Fruit fly (Drosophila melanogaster) whole organism, embryonic: Measurements from ENCODE around the gene Hexo2.
A peak's percentile ranks its signal among the peaks of the same experiment; 100 is the strongest.

Source experiments
- Ada2b ChIP-seq: fragments of 200-800 bp; sonication (Bioruptor generic); IDR thresholded peaks from 2 replicates; pipeline ENCODE4 v1.3.6; 2022; ENCODE audit warnings: missing biosample characterization, missing genetic modification characterization
- BtbVII ChIP-seq: fragments of 200-800 bp; sonication (Bioruptor generic); optimal IDR thresholded peaks from 3 replicates; lab custom pipeline; 2017; ENCODE audit warnings: missing biosample characterization, mild to moderate bottlenecking, missing genetic modification characterization
- CG10147 ChIP-seq: fragments of 200-800 bp; sonication (Bioruptor generic); optimal IDR thresholded peaks from 2 replicates; lab custom pipeline; 2019; ENCODE audit warnings: missing biosample characterization, mild to moderate bottlenecking, missing genetic modification characterization, moderate library complexity
- CG12299 ChIP-seq: fragments of 200-800 bp; sonication (Bioruptor generic); optimal IDR thresholded peaks from 2 replicates; lab custom pipeline; 2018; ENCODE audit warnings: missing biosample characterization, mild to moderate bottlenecking, missing genetic modification characterization
- CG14050 ChIP-seq: fragments of 200-800 bp; sonication (Bioruptor generic); IDR thresholded peaks from 3 replicates; pipeline ENCODE4 v1.3.6; 2022; ENCODE audit warnings: missing biosample characterization, missing genetic modification characterization
- CG1647 ChIP-seq: fragments of 200-800 bp; sonication (Bioruptor generic); optimal IDR thresholded peaks from 3 replicates; lab custom pipeline; 2016; ENCODE audit warnings: missing biosample characterization, missing genetic modification characterization
- CG17328 ChIP-seq: fragments of 200-800 bp; sonication (Bioruptor generic); IDR thresholded peaks from 2 replicates; pipeline ENCODE4 v1.3.6; 2022; ENCODE audit warnings: missing biosample characterization, missing genetic modification characterization
- CG17912 ChIP-seq: fragments of 200-800 bp; sonication (Bioruptor generic); optimal IDR thresholded peaks from 2 replicates; lab custom pipeline; 2018; ENCODE audit warnings: missing biosample characterization, mild to moderate bottlenecking, missing genetic modification characterization
- CG2199 ChIP-seq: fragments of 200-800 bp; sonication (Bioruptor generic); IDR thresholded peaks from 3 replicates; pipeline ENCODE4 v1.3.6; 2022; ENCODE audit warnings: missing biosample characterization, missing genetic modification characterization
- CG2712 ChIP-seq: fragments of 200-800 bp; optimal IDR thresholded peaks from 3 replicates; lab custom pipeline; 2019; ENCODE audit warnings: missing biosample characterization, mild to moderate bottlenecking, missing genetic modification characterization, moderate library complexity
- CG3163 ChIP-seq: fragments of 200-800 bp; sonication (Bioruptor generic); optimal IDR thresholded peaks from 3 replicates; lab custom pipeline; 2016; ENCODE audit warnings: missing biosample characterization, missing genetic modification characterization
- CG3281 ChIP-seq: fragments of 200-800 bp; sonication (Bioruptor generic); optimal IDR thresholded peaks from 3 replicates; lab custom pipeline; 2017; ENCODE audit warnings: missing biosample characterization, mild to moderate bottlenecking, missing genetic modification characterization
- CG3995 ChIP-seq: fragments of 200-800 bp; sonication (Bioruptor generic); optimal IDR thresholded peaks from 3 replicates; lab custom pipeline; 2016; ENCODE audit warnings: missing biosample characterization, missing genetic modification characterization
- CG4707 ChIP-seq: fragments of 200-800 bp; sonication (Bioruptor generic); optimal IDR thresholded peaks from 2 replicates; lab custom pipeline; 2018; ENCODE audit warnings: missing biosample characterization, mild to moderate bottlenecking, missing genetic modification characterization, moderate library complexity
- CG7357 ChIP-seq: fragments of 200-800 bp; sonication (Bioruptor generic); IDR thresholded peaks from 3 replicates; pipeline ENCODE4 v1.3.6; 2022; ENCODE audit warnings: missing biosample characterization, missing genetic modification characterization
- CG8281 ChIP-seq: fragments of 200-800 bp; sonication (Bioruptor generic); optimal IDR thresholded peaks from 2 replicates; lab custom pipeline; 2018; ENCODE audit warnings: missing biosample characterization, mild to moderate bottlenecking, missing genetic modification characterization, moderate library complexity
- CG8290 ChIP-seq, 3 experiments: fragments of 200-800 bp; sonication (Bioruptor generic); optimal IDR thresholded peaks; 2 replicates each; lab custom pipeline; 2016 to 2019; ENCODE audit warnings: missing biosample characterization in 3 of 3, missing genetic modification characterization in 3 of 3, mild to moderate bottlenecking in 2 of 3, moderate library complexity in 1 of 3
- CG8478 ChIP-seq: fragments of >200 bp; optimal IDR thresholded peaks from 2 replicates; lab custom pipeline; 2018
- CG8765 ChIP-seq: fragments of 200-800 bp; sonication (Bioruptor generic); IDR thresholded peaks from 2 replicates; pipeline ENCODE4 v1.3.6; 2022; ENCODE audit warnings: missing biosample characterization, missing genetic modification characterization
- CG9609 ChIP-seq: fragments of 200-800 bp; sonication (Bioruptor generic); optimal IDR thresholded peaks from 3 replicates; lab custom pipeline; 2016; ENCODE audit warnings: missing biosample characterization, missing genetic modification characterization
- CG9727 ChIP-seq: fragments of 200-800 bp; sonication (Bioruptor generic); optimal IDR thresholded peaks from 3 replicates; lab custom pipeline; 2017; ENCODE audit warnings: missing biosample characterization, mild to moderate bottlenecking, missing genetic modification characterization
- CHES-1-like ChIP-seq: fragments of 200-800 bp; sonication (Bioruptor generic); optimal IDR thresholded peaks from 2 replicates; lab custom pipeline; 2016; ENCODE audit warnings: missing biosample characterization, missing genetic modification characterization
- CTCF ChIP-seq: fragments of 200-800 bp; sonication (Bioruptor generic); optimal IDR thresholded peaks from 2 replicates; lab custom pipeline; 2017; ENCODE audit warnings: missing biosample characterization, mild to moderate bottlenecking, missing genetic modification characterization, moderate library complexity
- D19A ChIP-seq: fragments of 200-800 bp; optimal IDR thresholded peaks from 3 replicates; lab custom pipeline; 2019; ENCODE audit warnings: missing biosample characterization, mild to moderate bottlenecking, missing genetic modification characterization, moderate library complexity
- D19B ChIP-seq: fragments of 200-800 bp; sonication (Bioruptor generic); optimal IDR thresholded peaks from 2 replicates; lab custom pipeline; 2017; ENCODE audit warnings: missing biosample characterization, mild to moderate bottlenecking, missing genetic modification characterization
- Elba2 ChIP-seq: fragments of 200-800 bp; sonication (Bioruptor generic); optimal IDR thresholded peaks from 3 replicates; lab custom pipeline; 2016; ENCODE audit warnings: missing biosample characterization, missing genetic modification characterization
- Nf-YB ChIP-seq: fragments of 200-800 bp; sonication (Bioruptor generic); optimal IDR thresholded peaks from 3 replicates; lab custom pipeline; 2019; ENCODE audit warnings: missing biosample characterization, mild to moderate bottlenecking, missing genetic modification characterization, moderate library complexity
- Optix ChIP-seq: fragments of 200-800 bp; sonication (Bioruptor generic); IDR thresholded peaks from 3 replicates; pipeline ENCODE4 v1.3.6; 2022; ENCODE audit warnings: missing biosample characterization, missing genetic modification characterization
- Scr ChIP-seq: fragments of 200-800 bp; sonication (Bioruptor generic); IDR thresholded peaks from 2 replicates; pipeline ENCODE4 v1.3.6; 2022; ENCODE audit warnings: missing biosample characterization, missing genetic modification characterization; ENCODE audit not compliant: partially characterized antibody
- Side ChIP-seq: fragments of 200-800 bp; sonication (Bioruptor generic); optimal IDR thresholded peaks from 2 replicates; lab custom pipeline; 2016; ENCODE audit warnings: missing biosample characterization, missing genetic modification characterization
- chif ChIP-seq, 2 experiments: fragments of 200-800 bp; sonication (Bioruptor generic); optimal IDR thresholded peaks; 3 replicates each; lab custom pipeline; 2016; ENCODE audit warnings: missing biosample characterization in 2 of 2, missing genetic modification characterization in 2 of 2
- crc ChIP-seq: fragments of 200-800 bp; sonication (Bioruptor generic); optimal IDR thresholded peaks from 2 replicates; lab custom pipeline; 2016; ENCODE audit warnings: missing biosample characterization, missing genetic modification characterization
- cwo ChIP-seq: fragments of 200-800 bp; sonication (Bioruptor generic); optimal IDR thresholded peaks from 3 replicates; lab custom pipeline; 2017; ENCODE audit warnings: missing biosample characterization, missing genetic modification characterization, mild to moderate bottlenecking, moderate library complexity, missing genetic modification reagents
- danr ChIP-seq: fragments of 200-800 bp; sonication (Bioruptor generic); IDR thresholded peaks from 2 replicates; pipeline ENCODE4 v1.3.6; 2022; ENCODE audit warnings: missing biosample characterization, missing genetic modification characterization
- dati ChIP-seq: fragments of 200-800 bp; sonication (Bioruptor generic); IDR thresholded peaks from 2 replicates; pipeline ENCODE4 v1.3.6; 2022; ENCODE audit warnings: missing biosample characterization, missing genetic modification characterization
- dysf ChIP-seq: fragments of 200-800 bp; sonication (Bioruptor generic); IDR thresholded peaks from 3 replicates; pipeline ENCODE4 v1.3.6; 2022; ENCODE audit warnings: missing biosample characterization, missing genetic modification characterization
- emc ChIP-seq: fragments of 200-800 bp; sonication (Bioruptor generic); optimal IDR thresholded peaks from 2 replicates; lab custom pipeline; 2016; ENCODE audit warnings: missing biosample characterization, missing genetic modification characterization
- en ChIP-seq: fragments of 200-800 bp; sonication (Bioruptor generic); optimal IDR thresholded peaks from 2 replicates; lab custom pipeline; 2016; ENCODE audit warnings: missing biosample characterization, missing genetic modification characterization
- fru ChIP-seq: fragments of >200 bp; optimal IDR thresholded peaks from 2 replicates; lab custom pipeline; 2017
- lola ChIP-seq, 3 experiments: fragments of >200 bp in 2 of 3; fragments of 200-800 bp in 1 of 3; sonication (Bioruptor generic) in 1 of 3; optimal IDR thresholded peaks; 2 replicates each; lab custom pipeline; 2017 to 2019; ENCODE audit warnings: missing biosample characterization in 3 of 3, missing genetic modification characterization in 3 of 3, mild to moderate bottlenecking in 1 of 3, moderate library complexity in 1 of 3
- pan ChIP-seq, 4 experiments: fragments of >200 bp in 3 of 4; fragments of 200-800 bp in 1 of 4; sonication (Bioruptor generic) in 1 of 4; optimal IDR thresholded peaks in 3 of 4; IDR thresholded peaks in 1 of 4; 2 replicates each; pipeline versions ENCODE4 v1.3.6 to Lab custom; 2017 to 2022; ENCODE audit warnings: missing biosample characterization in 2 of 4, missing genetic modification characterization in 2 of 4, mixed read lengths in 1 of 4
- pum ChIP-seq: fragments of 200-800 bp; sonication (Bioruptor generic); optimal IDR thresholded peaks from 2 replicates; lab custom pipeline; 2016; ENCODE audit warnings: missing biosample characterization, missing genetic modification characterization
- run ChIP-seq: fragments of 200-800 bp; sonication (Bioruptor generic); optimal IDR thresholded peaks from 3 replicates; lab custom pipeline; 2018; ENCODE audit warnings: missing biosample characterization, mild to moderate bottlenecking, missing genetic modification characterization
- scrt ChIP-seq: fragments of 200-800 bp; sonication (Bioruptor generic); optimal IDR thresholded peaks from 2 replicates; lab custom pipeline; 2018; ENCODE audit warnings: missing biosample characterization, mild to moderate bottlenecking, missing genetic modification characterization, moderate library complexity
- sqz ChIP-seq: fragments of 200-800 bp; sonication (Bioruptor generic); optimal IDR thresholded peaks from 3 replicates; lab custom pipeline; 2018; ENCODE audit warnings: missing biosample characterization, mild to moderate bottlenecking, missing genetic modification characterization
- toy ChIP-seq: fragments of 200-800 bp; sonication (Bioruptor generic); IDR thresholded peaks from 2 replicates; pipeline ENCODE4 v1.3.6; 2022; ENCODE audit warnings: missing biosample characterization, missing genetic modification characterization
- tx ChIP-seq: fragments of 200-800 bp; sonication (Bioruptor generic); optimal IDR thresholded peaks from 2 replicates; lab custom pipeline; 2016; ENCODE audit warnings: missing biosample characterization, missing genetic modification characterization
- unpg ChIP-seq: fragments of 200-800 bp; sonication (Bioruptor generic); optimal IDR thresholded peaks from 3 replicates; lab custom pipeline; 2018; ENCODE audit warnings: missing biosample characterization, mild to moderate bottlenecking, missing genetic modification characterization, moderate library complexity
- zfh2 ChIP-seq: fragments of 200-800 bp; sonication (Bioruptor generic); optimal IDR thresholded peaks from 2 replicates; lab custom pipeline; 2016; ENCODE audit warnings: missing biosample characterization, missing genetic modification characterization

Hexo2 gene

dm6 chrX:8714064-8715046, 4.9 kb downstream of the Hexo2 start, which contains the start of the genes CG2004 and CG1785 (continued):
- peak; percentile 81 for TF ChIP-seq CG8290 (GFP tag; optimal IDR thresholded peaks at IDR 0.05; lab: Kevin White, UChicago)
- TF ChIP-seq CG8290 (tag; optimal IDR thresholded peaks at IDR 0.05; lab: Kevin White, UChicago): peak; percentile 68 to 89
- TF ChIP-seq CG2199 (GFP tag; lab: Robert Waterston, UW): peak; percentile 91
- peak; percentile 87 for TF ChIP-seq CG14050 (GFP tag; lab: Robert Waterston, UW)
- TF ChIP-seq Side (GFP tag; lab: Kevin White, UChicago): peak; percentile 85
- peak; percentile 13 for TF ChIP-seq en (GFP tag; lab: Kevin White, UChicago)
- peak; percentile 93 for TF ChIP-seq CG9727 (GFP tag; lab: Kevin White, UChicago)
- TF ChIP-seq cwo (GFP tag; lab: Kevin White, UChicago): peak; percentile 98
- TF ChIP-seq CG7357: peak; percentile 82
- peak; percentile 73 for TF ChIP-seq tx (GFP tag; lab: Kevin White, UChicago)
- peak; percentile 82 for TF ChIP-seq scrt (GFP tag; lab: Kevin White, UChicago)
- peak; percentile 85 for TF ChIP-seq danr (GFP tag; lab: Robert Waterston, UW)
- TF ChIP-seq run (tag; lab: Kevin White, UChicago): peak; percentile 58
- TF ChIP-seq zfh2 (GFP tag; lab: Kevin White, UChicago): peak; percentile 88
- TF ChIP-seq BtbVII: peak; percentile 64
- TF ChIP-seq D19B (GFP tag; lab: Kevin White, UChicago): peak; percentile 68
- TF ChIP-seq CG8281 (tag; lab: Kevin White, UChicago): peak; percentile 59
- TF ChIP-seq Ada2b (GFP tag; lab: Robert Waterston, UW): peak; percentile 93
- TF ChIP-seq toy (GFP tag; lab: Robert Waterston, UW): peak; percentile 79
- peak; percentile 93 for TF ChIP-seq Optix (GFP tag; lab: Robert Waterston, UW)
- TF ChIP-seq CG3995: peak; percentile 46
- peak; percentile 50 for TF ChIP-seq CG4707 (GFP tag; lab: Kevin White, UChicago)
- TF ChIP-seq dysf (GFP tag; lab: Robert Waterston, UW): peak; percentile 93
- no peak for TF ChIP-seq pan (optimal IDR thresholded peaks at IDR 0.05; lab: Kevin White, UChicago)
- TF ChIP-seq pan (GFP tag; optimal IDR thresholded peaks at IDR 0.05 in 1 of 2, IDR thresholded peaks at IDR 0.05 in 1 of 2): peak in 1 of 2 experiments; percentile 91
- TF ChIP-seq CG8765 (GFP tag; lab: Robert Waterston, UW): peak; percentile 95
- TF ChIP-seq CG17912 (GFP tag; lab: Kevin White, UChicago): peak; percentile 66
- peak; percentile 58 for TF ChIP-seq emc
- no peak for TF ChIP-seq fru (lab: Kevin White, UChicago)
- TF ChIP-seq CG1647 (GFP tag; lab: Kevin White, UChicago): peak; percentile 78
- peak; percentile 80 for TF ChIP-seq Scr (GFP tag; lab: Robert Waterston, UW)
- peak in 1 of 3 experiments; percentile 89 for TF ChIP-seq lola (GFP tag; optimal IDR thresholded peaks at IDR 0.05; lab: Kevin White, UChicago)
- peak; percentile 72 for TF ChIP-seq CHES-1-like (GFP tag; lab: Kevin White, UChicago)
- peak; percentile 79 to 89 for TF ChIP-seq chif (GFP tag; optimal IDR thresholded peaks at IDR 0.05; lab: Kevin White, UChicago)
- no peak for TF ChIP-seq CG8478
- peak; percentile 87 for TF ChIP-seq D19A (tag; lab: Kevin White, UChicago)
- peak; percentile 81 for TF ChIP-seq Elba2 (GFP tag; lab: Kevin White, UChicago)
- no peak for TF ChIP-seq CTCF
- TF ChIP-seq crc (GFP tag; lab: Kevin White, UChicago): peak; percentile 44
- peak; percentile 91 for TF ChIP-seq CG17328 (GFP tag; lab: Robert Waterston, UW)
- TF ChIP-seq CG2712 (tag; lab: Kevin White, UChicago): peak; percentile 93
- TF ChIP-seq CG10147: peak; percentile 86
- TF ChIP-seq CG9609 (GFP tag; lab: Kevin White, UChicago): peak; percentile 67
- peak; percentile 40 for TF ChIP-seq sqz
- TF ChIP-seq CG12299: peak; percentile 77
- TF ChIP-seq unpg (GFP tag; lab: Kevin White, UChicago): peak; percentile 89
- peak; percentile 87 for TF ChIP-seq CG3281 (GFP tag; lab: Kevin White, UChicago)
- TF ChIP-seq dati (GFP tag; lab: Robert Waterston, UW): peak; percentile 67
- TF ChIP-seq pum (GFP tag; lab: Kevin White, UChicago): peak; percentile 80
- TF ChIP-seq CG3163 (GFP tag; lab: Kevin White, UChicago): peak; percentile 58
- peak; percentile 53 for TF ChIP-seq Nf-YB (GFP tag; lab: Kevin White, UChicago)
